Worm (Caenorhabditis elegans): ENCODE data around the gene snf-10.

Gene snf-10

DNA sequence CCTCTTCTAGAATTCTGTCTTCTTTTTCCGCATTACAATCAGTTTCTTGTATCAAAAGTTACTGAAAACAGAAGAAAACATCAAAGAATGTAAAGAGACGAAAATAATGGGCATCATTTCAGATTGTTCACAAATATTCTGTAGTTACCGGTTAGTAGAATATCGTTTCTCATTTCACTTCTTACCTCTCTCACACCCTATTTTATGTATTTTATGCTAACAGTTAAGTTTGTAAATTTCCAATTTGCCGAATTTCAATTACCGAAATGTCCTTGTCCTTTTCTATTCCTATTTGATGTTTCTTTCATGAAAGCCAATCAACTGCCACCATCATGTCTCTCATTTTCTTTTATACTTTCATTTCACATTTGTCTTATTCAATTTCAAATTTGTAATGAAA, 17.1 kb downstream of the snf-10 start:
- TF ChIP-seq pax-1 (tag; optimal IDR thresholded peaks at IDR 0.05) (no peak), ceh-31 (tag; optimal IDR thresholded peaks at IDR 0.05) (no peak), ceh-19 (GFP tag; optimal IDR thresholded peaks at IDR 0.05) (no peak), ttx-3 (tag; optimal IDR thresholded peaks at IDR 0.05) (no peak), ztf-16 (tag; optimal IDR thresholded peaks at IDR 0.05) (no peak), fkh-6 (tag; optimal IDR thresholded peaks at IDR 0.05) (no peak), ceh-34 (tag; optimal IDR thresholded peaks at IDR 0.05) (no peak), elt-2 (tag; optimal IDR thresholded peaks at IDR 0.05) (no peak), ceh-2 (tag; optimal IDR thresholded peaks at IDR 0.05) (no peak), odd-2 (tag; optimal IDR thresholded peaks at IDR 0.05) (no peak), che-1 (tag; optimal IDR thresholded peaks at IDR 0.05) (no peak), ceh-45 (GFP tag; IDR thresholded peaks at IDR 0.05) (no peak), nhr-232 (tag; optimal IDR thresholded peaks at IDR 0.05) (no peak), pha-4 (tag; optimal IDR thresholded peaks at IDR 0.05) (no peak), sox-2 (GFP tag; IDR thresholded peaks at IDR 0.05) (no peak), mec-3 (tag; optimal IDR thresholded peaks at IDR 0.05; ENCODE audit: borderline replicate concordance) (no peak), ceh-6 (GFP tag; optimal IDR thresholded peaks at IDR 0.05) (no peak), ceh-30 (tag; optimal IDR thresholded peaks at IDR 0.05) (no peak), hlh-13 (GFP tag; optimal IDR thresholded peaks at IDR 0.05) (no peak)

ce11 chrV:10421802-10422201, 18.8 kb downstream of the snf-10 start, which contains the start of gene col-13:
col-13 (minus strand) TSS chrV:10421902.
- TF ChIP-seq nfya-1 (tag; optimal IDR thresholded peaks at IDR 0.05) (no peak), lin-11 (tag; optimal IDR thresholded peaks at IDR 0.05) (no peak), C08G9.2 (tag; optimal IDR thresholded peaks at IDR 0.05) (no peak), ceh-30 (tag; optimal IDR thresholded peaks at IDR 0.05) (no peak), mec-3 (tag; optimal IDR thresholded peaks at IDR 0.05; ENCODE audit: borderline replicate concordance) (no peak), ceh-18 (tag; optimal IDR thresholded peaks at IDR 0.05) (no peak), Y22D7AL.16 (tag; optimal IDR thresholded peaks at IDR 0.05) (no peak), ceh-45 (GFP tag; IDR thresholded peaks at IDR 0.05) (no peak), ceh-2 (tag; optimal IDR thresholded peaks at IDR 0.05) (no peak)

DNA sequence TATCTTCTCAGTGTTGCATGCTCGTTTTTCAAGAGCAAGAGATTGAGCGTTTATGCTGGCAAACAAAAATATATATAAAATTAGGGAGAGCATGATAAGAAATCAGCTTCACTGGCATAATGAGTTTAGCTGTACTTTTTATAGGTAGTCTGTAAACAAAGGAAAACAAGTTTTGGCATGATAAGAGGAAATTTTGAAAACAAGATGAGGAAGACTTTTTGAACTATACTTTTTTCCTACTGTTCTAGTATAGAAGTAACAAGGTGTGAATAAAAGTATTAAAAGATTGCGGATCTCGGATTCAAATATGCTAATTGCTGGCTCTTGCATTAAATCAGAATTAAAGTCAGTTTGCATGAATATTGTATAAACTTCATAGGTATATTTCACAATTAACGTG, 21.7 kb downstream of the snf-10 start, which contains the start of gene F15H10.5:
Gene F15H10.5, minus strand, starts transcription at position 101 of the 400 bp plus-strand sequence.
- no peak for TF ChIP-seq ceh-22 (tag; optimal IDR thresholded peaks at IDR 0.05)
- TF ChIP-seq ama-1 (optimal IDR thresholded peaks at IDR 0.05) = no peak
- TF ChIP-seq ref-2 (tag; optimal IDR thresholded peaks at IDR 0.05) = no peak
- no peak for TF ChIP-seq eyg-1 (tag; optimal IDR thresholded peaks at IDR 0.05)
- no peak for TF ChIP-seq pros-1 (tag; optimal IDR thresholded peaks at IDR 0.05)
- TF ChIP-seq ceh-45 (GFP tag; IDR thresholded peaks at IDR 0.05) = no peak
- TF ChIP-seq sdc-2 (tag; optimal IDR thresholded peaks at IDR 0.05) = no peak
- no peak for TF ChIP-seq pat-9 (tag; optimal IDR thresholded peaks at IDR 0.05)
- TF ChIP-seq ceh-24 (tag; optimal IDR thresholded peaks at IDR 0.05) = no peak

DNA sequence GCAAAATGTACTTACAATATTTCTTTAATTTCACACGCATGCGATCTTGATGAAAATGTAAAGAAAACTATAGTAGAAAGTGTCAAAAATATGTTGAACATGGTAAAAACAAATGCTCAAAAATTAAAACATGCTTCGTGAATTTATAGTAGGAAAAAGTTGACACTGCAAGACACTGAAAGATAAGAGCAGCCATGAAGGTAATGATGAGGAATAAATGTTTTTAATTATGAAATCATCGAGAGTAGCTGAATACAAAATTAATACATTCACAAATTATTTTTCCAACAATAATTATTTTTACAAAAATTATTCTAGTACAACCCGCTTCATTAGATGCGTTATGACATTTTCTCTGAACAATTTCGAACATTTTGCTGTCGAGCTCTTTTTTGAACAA, 23.7 kb downstream of the snf-10 start, which contains the start of gene F15H10.10:
Gene F15H10.10, minus strand, starts transcription at position 101 of the 400 bp plus-strand sequence.
- TF ChIP-seq ceh-9 (tag; optimal IDR thresholded peaks at IDR 0.05) (no peak), mec-3 (tag; optimal IDR thresholded peaks at IDR 0.05; ENCODE audit: borderline replicate concordance) (no peak), pqm-1 (tag; optimal IDR thresholded peaks at IDR 0.05) (no peak), nhr-232 (tag; optimal IDR thresholded peaks at IDR 0.05) (no peak), pat-9 (tag; optimal IDR thresholded peaks at IDR 0.05) (no peak), pros-1 (tag; optimal IDR thresholded peaks at IDR 0.05) (no peak), ceh-31 (tag; optimal IDR thresholded peaks at IDR 0.05) (no peak), ceh-24 (tag; optimal IDR thresholded peaks at IDR 0.05) (no peak), lin-11 (tag; optimal IDR thresholded peaks at IDR 0.05) (no peak), ceh-30 (tag; optimal IDR thresholded peaks at IDR 0.05) (no peak), ahr-1 (tag; optimal IDR thresholded peaks at IDR 0.05) (no peak), elt-2 (tag; optimal IDR thresholded peaks at IDR 0.05) (no peak), ets-4 (tag; optimal IDR thresholded peaks at IDR 0.05) (no peak), fax-1 (tag; optimal IDR thresholded peaks at IDR 0.05) (no peak), elt-4 (tag; optimal IDR thresholded peaks at IDR 0.05) (no peak), ceh-22 (tag; optimal IDR thresholded peaks at IDR 0.05) (no peak), F13H6.1 (tag; optimal IDR thresholded peaks at IDR 0.05) (no peak), sox-2 (GFP tag; IDR thresholded peaks at IDR 0.05) (no peak), pax-1 (tag; optimal IDR thresholded peaks at IDR 0.05) (no peak)

Data from whole organism, late embryonic.